Fruit fly (Drosophila melanogaster) whole organism, embryonic: ENCODE results near the gene CG43895.

ENCODE experiments used
- Atf3 ChIP-seq: fragments of 200-800 bp; sonication (Bioruptor generic); optimal IDR thresholded peaks from 3 replicates; lab custom pipeline; 2016; ENCODE audit warnings: missing biosample characterization, missing genetic modification characterization
- B-H1 ChIP-seq: fragments of 200-800 bp; sonication (Bioruptor generic); IDR thresholded peaks from 3 replicates; pipeline ENCODE4 v1.3.6; 2022; ENCODE audit warnings: missing biosample characterization, missing genetic modification characterization
- Bdp1 ChIP-seq: fragments of 200-800 bp; sonication (Bioruptor generic); optimal IDR thresholded peaks from 3 replicates; lab custom pipeline; 2016; ENCODE audit warnings: missing biosample characterization, missing genetic modification characterization
- CG12155 ChIP-seq: fragments of 200-800 bp; sonication (Bioruptor generic); optimal IDR thresholded peaks from 3 replicates; lab custom pipeline; 2016; ENCODE audit warnings: missing biosample characterization, missing genetic modification characterization
- CG1233 ChIP-seq: fragments of 200-800 bp; sonication (Bioruptor generic); optimal IDR thresholded peaks from 4 replicates; lab custom pipeline; 2018; ENCODE audit warnings: missing biosample characterization, mild to moderate bottlenecking, missing genetic modification characterization
- CG15696 ChIP-seq: fragments of 200-800 bp; sonication (Bioruptor generic); optimal IDR thresholded peaks from 2 replicates; lab custom pipeline; 2019; ENCODE audit warnings: missing biosample characterization, mild to moderate bottlenecking, missing genetic modification characterization, moderate library complexity
- CG2116 ChIP-seq: fragments of 200-800 bp; sonication (Bioruptor generic); optimal IDR thresholded peaks from 3 replicates; lab custom pipeline; 2018; ENCODE audit warnings: missing biosample characterization, mild to moderate bottlenecking, missing genetic modification characterization
- CG31224 ChIP-seq: fragments of 200-800 bp; sonication (Bioruptor generic); IDR thresholded peaks from 2 replicates; pipeline ENCODE4 v1.3.6; 2022; ENCODE audit warnings: missing biosample characterization, missing genetic modification characterization
- CG31441 ChIP-seq: fragments of 200-800 bp; sonication (Bioruptor generic); IDR thresholded peaks from 2 replicates; pipeline ENCODE4 v1.3.6; 2022; ENCODE audit warnings: missing biosample characterization, missing genetic modification characterization
- CG3995 ChIP-seq: fragments of 200-800 bp; sonication (Bioruptor generic); optimal IDR thresholded peaks from 3 replicates; lab custom pipeline; 2016; ENCODE audit warnings: missing biosample characterization, missing genetic modification characterization
- CG6765 ChIP-seq: fragments of 200-800 bp; sonication (Bioruptor generic); optimal IDR thresholded peaks from 3 replicates; lab custom pipeline; 2017; ENCODE audit warnings: missing biosample characterization, mild to moderate bottlenecking, missing genetic modification characterization
- CG7357 ChIP-seq: fragments of 200-800 bp; sonication (Bioruptor generic); IDR thresholded peaks from 3 replicates; pipeline ENCODE4 v1.3.6; 2022; ENCODE audit warnings: missing biosample characterization, missing genetic modification characterization
- CG8290 ChIP-seq, 3 experiments: fragments of 200-800 bp; sonication (Bioruptor generic); optimal IDR thresholded peaks; 2 replicates each; lab custom pipeline; 2016 to 2019; ENCODE audit warnings: missing biosample characterization in 3 of 3, missing genetic modification characterization in 3 of 3, mild to moderate bottlenecking in 2 of 3, moderate library complexity in 1 of 3
- CG9215 ChIP-seq: fragments of 200-800 bp; sonication (Bioruptor generic); IDR thresholded peaks from 2 replicates; pipeline ENCODE4 v1.3.6; 2022; ENCODE audit warnings: missing biosample characterization, missing genetic modification characterization
- CG9437 ChIP-seq: fragments of 200-800 bp; sonication (Bioruptor generic); optimal IDR thresholded peaks from 2 replicates; lab custom pipeline; 2018; ENCODE audit warnings: missing biosample characterization, mild to moderate bottlenecking, missing genetic modification characterization
- Chrac-16 ChIP-seq: fragments of 200-800 bp; sonication (Bioruptor generic); optimal IDR thresholded peaks from 3 replicates; lab custom pipeline; 2016; ENCODE audit warnings: missing biosample characterization, missing genetic modification characterization
- D19A ChIP-seq: fragments of 200-800 bp; optimal IDR thresholded peaks from 3 replicates; lab custom pipeline; 2019; ENCODE audit warnings: missing biosample characterization, mild to moderate bottlenecking, missing genetic modification characterization, moderate library complexity
- Dip2 ChIP-seq: fragments of 200-800 bp; sonication (Bioruptor generic); IDR thresholded peaks from 2 replicates; pipeline ENCODE4 v1.3.6; 2022; ENCODE audit warnings: missing biosample characterization, missing genetic modification characterization
- Drgx ChIP-seq: fragments of 200-800 bp; sonication (Bioruptor generic); IDR thresholded peaks from 2 replicates; pipeline ENCODE4 v1.3.6; 2022; ENCODE audit warnings: missing biosample characterization, missing genetic modification characterization
- H15 ChIP-seq: fragments of 200-800 bp; sonication (Bioruptor generic); IDR thresholded peaks from 3 replicates; pipeline ENCODE4 v1.3.6; 2022; ENCODE audit warnings: missing biosample characterization, missing genetic modification characterization
- H2.0 ChIP-seq: fragments of 200-800 bp; sonication (Bioruptor generic); IDR thresholded peaks from 2 replicates; pipeline ENCODE4 v1.3.6; 2022; ENCODE audit warnings: missing biosample characterization, missing genetic modification characterization
- Jarid2 ChIP-seq: fragments of 200-800 bp; sonication (Bioruptor generic); optimal IDR thresholded peaks from 3 replicates; lab custom pipeline; 2017; ENCODE audit warnings: mild to moderate bottlenecking, missing biosample characterization, missing genetic modification reagents, missing genetic modification characterization
- Lhr ChIP-seq: fragments of 200-800 bp; sonication (Bioruptor generic); optimal IDR thresholded peaks from 3 replicates; lab custom pipeline; 2017; ENCODE audit warnings: mild to moderate bottlenecking, missing biosample characterization, missing genetic modification reagents, missing genetic modification characterization
- Med ChIP-seq: fragments of 200-800 bp; sonication (Bioruptor generic); peaks from one replicate; lab custom pipeline; 2016; ENCODE audit warnings: missing biosample characterization, missing genetic modification characterization, mild to moderate bottlenecking, inconsistent platforms, moderate library complexity
- NFAT ChIP-seq: fragments of 200-800 bp; sonication (Bioruptor generic); IDR thresholded peaks from 2 replicates; pipeline ENCODE4 v1.3.6; 2022; ENCODE audit warnings: missing biosample characterization, missing genetic modification characterization
- Oli ChIP-seq: fragments of 200-800 bp; sonication (Bioruptor generic); optimal IDR thresholded peaks from 2 replicates; lab custom pipeline; 2018; ENCODE audit warnings: missing biosample characterization, mild to moderate bottlenecking, missing genetic modification characterization, moderate library complexity
- Ptx1 ChIP-seq: fragments of 200-800 bp; sonication (Bioruptor generic); IDR thresholded peaks from 2 replicates; pipeline ENCODE4 v1.3.6; 2022; ENCODE audit warnings: missing biosample characterization, missing genetic modification characterization
- Sox102F ChIP-seq: fragments of 200-800 bp; sonication (Bioruptor generic); optimal IDR thresholded peaks from 2 replicates; lab custom pipeline; 2018; ENCODE audit warnings: missing biosample characterization, mild to moderate bottlenecking, missing genetic modification characterization, moderate library complexity
- Trl ChIP-seq, 3 experiments: fragments of >200 bp in 2 of 3; fragments of 200-800 bp in 1 of 3; sonication (Bioruptor generic) in 1 of 3; optimal IDR thresholded peaks; 2 replicates in 1 of 3; 3 replicates in 2 of 3; lab custom pipeline; 2016 to 2017; ENCODE audit warnings: missing biosample characterization in 1 of 3, missing genetic modification characterization in 1 of 3
- Vsx1 ChIP-seq: fragments of 200-800 bp; sonication (Bioruptor generic); optimal IDR thresholded peaks from 2 replicates; lab custom pipeline; 2017; ENCODE audit warnings: missing biosample characterization, mild to moderate bottlenecking, missing genetic modification characterization, missing genetic modification reagents
- az2 ChIP-seq: fragments of 200-800 bp; sonication (Bioruptor generic); optimal IDR thresholded peaks from 3 replicates; lab custom pipeline; 2016; ENCODE audit warnings: missing biosample characterization, missing genetic modification characterization
- cato ChIP-seq: fragments of 200-800 bp; sonication (Bioruptor generic); optimal IDR thresholded peaks from 2 replicates; lab custom pipeline; 2016; ENCODE audit warnings: missing biosample characterization, missing genetic modification characterization, borderline replicate concordance
- cg ChIP-seq: fragments of 200-800 bp; sonication (Bioruptor generic); optimal IDR thresholded peaks from 3 replicates; lab custom pipeline; 2019; ENCODE audit warnings: missing biosample characterization, mild to moderate bottlenecking, missing genetic modification characterization, moderate library complexity
- croc ChIP-seq: fragments of 200-800 bp; sonication (Bioruptor generic); conservative IDR thresholded peaks from 3 replicates; pipeline ENCODE4 v1.3.6; 2022; ENCODE audit warnings: missing biosample characterization, missing genetic modification characterization
- fd102C ChIP-seq: fragments of 200-800 bp; sonication (Bioruptor generic); optimal IDR thresholded peaks from 2 replicates; lab custom pipeline; 2018; ENCODE audit warnings: missing biosample characterization, mild to moderate bottlenecking, missing genetic modification characterization, moderate library complexity
- grau ChIP-seq: fragments of 200-800 bp; optimal IDR thresholded peaks from 3 replicates; lab custom pipeline; 2019; ENCODE audit warnings: missing biosample characterization, mild to moderate bottlenecking, missing genetic modification characterization, moderate library complexity
- hkb ChIP-seq, 2 experiments: fragments of 200-800 bp in 1 of 2; fragments of >200 bp in 1 of 2; sonication (Bioruptor generic) in 1 of 2; IDR thresholded peaks in 1 of 2; optimal IDR thresholded peaks in 1 of 2; 2 replicates each; pipeline versions ENCODE4 v1.3.6 to Lab custom; 2017 to 2022; ENCODE audit warnings: missing biosample characterization in 1 of 2, missing genetic modification characterization in 1 of 2
- insv ChIP-seq, 2 experiments: fragments of 200-800 bp; sonication (Bioruptor generic); optimal IDR thresholded peaks; 3 replicates each; lab custom pipeline; 2016 to 2018; ENCODE audit warnings: missing biosample characterization in 2 of 2, missing genetic modification characterization in 2 of 2
- ken ChIP-seq: fragments of 200-800 bp; sonication (Bioruptor generic); IDR thresholded peaks from 3 replicates; pipeline ENCODE4 v1.3.6; 2022; ENCODE audit warnings: missing biosample characterization, missing genetic modification characterization
- lab ChIP-seq: fragments of 200-800 bp; sonication (Bioruptor generic); optimal IDR thresholded peaks from 3 replicates; lab custom pipeline; 2017; ENCODE audit warnings: missing biosample characterization, missing genetic modification characterization, mild to moderate bottlenecking, moderate library complexity, missing genetic modification reagents
- lov ChIP-seq, 2 experiments: fragments of 200-800 bp in 1 of 2; fragments of >200 bp in 1 of 2; sonication (Bioruptor generic) in 1 of 2; IDR thresholded peaks in 1 of 2; optimal IDR thresholded peaks in 1 of 2; 2 replicates in 1 of 2; 3 replicates in 1 of 2; pipeline versions ENCODE4 v1.3.6 to Lab custom; 2017 to 2022; ENCODE audit warnings: missing biosample characterization in 1 of 2, missing genetic modification characterization in 1 of 2
- pnt ChIP-seq: fragments of 200-800 bp; sonication (Bioruptor generic); optimal IDR thresholded peaks from 3 replicates; lab custom pipeline; 2016; ENCODE audit warnings: missing biosample characterization, missing genetic modification characterization
- psq ChIP-seq: fragments of 200-800 bp; sonication (Bioruptor generic); optimal IDR thresholded peaks from 2 replicates; lab custom pipeline; 2017; ENCODE audit warnings: missing biosample characterization, missing genetic modification characterization
- sob ChIP-seq: fragments of 200-800 bp; sonication (Bioruptor generic); IDR thresholded peaks from 2 replicates; pipeline ENCODE4 v1.3.6; 2022; ENCODE audit warnings: missing biosample characterization, missing genetic modification characterization
- toy ChIP-seq: fragments of 200-800 bp; sonication (Bioruptor generic); IDR thresholded peaks from 2 replicates; pipeline ENCODE4 v1.3.6; 2022; ENCODE audit warnings: missing biosample characterization, missing genetic modification characterization
- ttk ChIP-seq: fragments of 200-800 bp; sonication (Bioruptor generic); IDR thresholded peaks from 2 replicates; pipeline ENCODE4 v2.1.2; 2022; ENCODE audit warnings: missing biosample characterization, missing genetic modification characterization
- vvl ChIP-seq: fragments of 200-800 bp; sonication (Bioruptor generic); IDR thresholded peaks from 2 replicates; pipeline ENCODE4 v1.3.6; 2022; ENCODE audit warnings: missing biosample characterization, missing genetic modification characterization
- yki ChIP-seq: fragments of >200 bp; optimal IDR thresholded peaks from 3 replicates; lab custom pipeline; 2018

The CG43895 gene

DNA sequence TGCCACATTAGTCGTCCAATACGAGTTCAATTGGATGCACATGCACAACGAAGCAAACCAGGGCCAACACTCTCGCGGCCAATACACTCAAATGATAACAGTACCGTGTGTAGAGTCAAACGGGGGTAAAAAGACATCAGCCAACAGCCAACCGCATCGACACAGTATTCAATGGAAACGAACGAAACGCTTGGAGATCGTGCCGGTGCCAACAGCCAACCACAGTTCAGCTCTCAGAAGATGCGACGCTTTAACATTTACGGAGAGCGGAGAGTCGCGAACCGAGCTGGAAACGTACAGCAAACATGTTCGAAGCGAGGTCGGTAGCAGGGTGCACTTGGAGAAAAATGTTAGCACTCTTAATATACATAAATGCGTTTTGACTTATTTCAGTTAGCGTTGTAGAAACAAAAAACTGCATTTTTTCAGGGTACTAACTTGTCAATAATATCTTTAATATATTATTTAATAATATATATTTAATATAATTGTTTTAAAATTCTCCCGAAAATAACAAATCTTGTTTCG lies 5.4 kb downstream of the CG43895 start (continued):
- peak; percentile 24; the same call in 1 of the 3 replicates for TF ChIP-seq CG7357 (GFP tag; lab: Robert Waterston, UW)
- peak; percentile 67 for TF ChIP-seq B-H1 (GFP tag; lab: Robert Waterston, UW)
- TF ChIP-seq Chrac-16, result peak; percentile 46
- peak in 1 of 2 experiments; percentile 31 for TF ChIP-seq insv (GFP tag; optimal IDR thresholded peaks at IDR 0.05; lab: Kevin White, UChicago)
- peak; percentile 46 for TF ChIP-seq CG9437 (GFP tag; lab: Kevin White, UChicago)
- TF ChIP-seq Med (GFP tag; lab: Kevin White, UChicago), result peak; percentile 83
- TF ChIP-seq fd102C, result no peak
- TF ChIP-seq az2 (GFP tag; lab: Kevin White, UChicago), result peak; percentile 67
- TF ChIP-seq CG8290 (GFP tag; optimal IDR thresholded peaks at IDR 0.05; lab: Kevin White, UChicago), result peak; percentile 58
- no peak for TF ChIP-seq CG8290 (tag; optimal IDR thresholded peaks at IDR 0.05; lab: Kevin White, UChicago)
- peak; percentile 23 for TF ChIP-seq CG12155
- TF ChIP-seq Bdp1 (GFP tag; lab: Kevin White, UChicago), result no peak
- TF ChIP-seq psq (GFP tag; lab: Kevin White, UChicago), result peak; percentile 44
- TF ChIP-seq vvl, result peak; percentile 84
- no peak for TF ChIP-seq Dip2 (GFP tag; lab: Robert Waterston, UW)
- peak; percentile 28 for TF ChIP-seq CG2116 (GFP tag; lab: Kevin White, UChicago)
- TF ChIP-seq CG9215 (GFP tag; lab: Robert Waterston, UW), result 0 out of 2 replicates have a peak, but pooled peaks have one; percentile 17
- peak; percentile 52; the same call in 1 of the 3 replicates for TF ChIP-seq ken (GFP tag; lab: Robert Waterston, UW)
- TF ChIP-seq CG3995 (GFP tag; lab: Kevin White, UChicago), result no peak
- peak; percentile 44; the same call in 1 of the 2 replicates for TF ChIP-seq NFAT (GFP tag; lab: Robert Waterston, UW)
- TF ChIP-seq CG31441 (GFP tag; lab: Robert Waterston, UW), result peak; percentile 82
- TF ChIP-seq yki, result peak; percentile 1
- TF ChIP-seq CG31224, result peak; percentile 20; the same call in 1 of the 2 replicates
- TF ChIP-seq hkb (optimal IDR thresholded peaks at IDR 0.05; lab: Kevin White, UChicago), result no peak
- TF ChIP-seq hkb (GFP tag; IDR thresholded peaks at IDR 0.05; lab: Robert Waterston, UW), result peak; percentile 72
- TF ChIP-seq lab (GFP tag; lab: Kevin White, UChicago), result no peak
- no peak for TF ChIP-seq lov (optimal IDR thresholded peaks at IDR 0.05; lab: Kevin White, UChicago)
- 0 out of 3 replicates have a peak, but pooled peaks have one; percentile 62 for TF ChIP-seq lov (GFP tag; IDR thresholded peaks at IDR 0.05; lab: Robert Waterston, UW)
- TF ChIP-seq Atf3 (GFP tag; lab: Kevin White, UChicago), result peak; percentile 23
- TF ChIP-seq ttk (GFP tag; lab: Robert Waterston, UW), result peak; percentile 40; the same call in 1 of the 2 replicates
- peak; percentile 7 for TF ChIP-seq CG6765 (GFP tag; lab: Kevin White, UChicago)
- no peak; the same call in 1 of the 2 replicates for TF ChIP-seq sob (GFP tag; lab: Robert Waterston, UW)
- peak; percentile 69 for TF ChIP-seq Drgx (GFP tag; lab: Robert Waterston, UW)
- TF ChIP-seq Lhr, result peak; percentile 1
- peak; percentile 56; the same call in 2 of the 3 replicates for TF ChIP-seq H15
- TF ChIP-seq cg (GFP tag; lab: Kevin White, UChicago), result peak; percentile 72
- TF ChIP-seq Oli (tag; lab: Kevin White, UChicago), result peak; percentile 70
- TF ChIP-seq pnt, result no peak
- TF ChIP-seq H2.0 (GFP tag; lab: Robert Waterston, UW), result peak; percentile 54; the same call in 1 of the 2 replicates
- peak; percentile 71 for TF ChIP-seq grau (tag; lab: Kevin White, UChicago)
- peak; percentile 59 for TF ChIP-seq Vsx1 (GFP tag; lab: Kevin White, UChicago)
- TF ChIP-seq toy (GFP tag; lab: Robert Waterston, UW), result no peak
- peak; percentile 68 for TF ChIP-seq CG15696 (tag; lab: Kevin White, UChicago)
- TF ChIP-seq Ptx1 (GFP tag; lab: Robert Waterston, UW), result no peak; the same call in 1 of the 2 replicates
- peak; percentile 3 for TF ChIP-seq cato
- TF ChIP-seq CG1233 (GFP tag; lab: Kevin White, UChicago), result peak; percentile 35
- peak; percentile 35; the same call in 1 of the 3 replicates for TF ChIP-seq croc (GFP tag; lab: Robert Waterston, UW)
- TF ChIP-seq Trl (optimal IDR thresholded peaks at IDR 0.05; lab: Kevin White, UChicago), result peak; percentile 42 to 76
- no peak for TF ChIP-seq Trl (GFP tag; optimal IDR thresholded peaks at IDR 0.05; lab: Kevin White, UChicago)
- peak; percentile 69 for TF ChIP-seq D19A (tag; lab: Kevin White, UChicago)
- TF ChIP-seq Jarid2 (GFP tag; lab: Kevin White, UChicago), result peak; percentile 56
- TF ChIP-seq Sox102F (GFP tag; lab: Kevin White, UChicago), result peak; percentile 77
